Worm (Caenorhabditis elegans): ENCODE measurements around the gene nhr-221.

nhr-221 gene

DNA sequence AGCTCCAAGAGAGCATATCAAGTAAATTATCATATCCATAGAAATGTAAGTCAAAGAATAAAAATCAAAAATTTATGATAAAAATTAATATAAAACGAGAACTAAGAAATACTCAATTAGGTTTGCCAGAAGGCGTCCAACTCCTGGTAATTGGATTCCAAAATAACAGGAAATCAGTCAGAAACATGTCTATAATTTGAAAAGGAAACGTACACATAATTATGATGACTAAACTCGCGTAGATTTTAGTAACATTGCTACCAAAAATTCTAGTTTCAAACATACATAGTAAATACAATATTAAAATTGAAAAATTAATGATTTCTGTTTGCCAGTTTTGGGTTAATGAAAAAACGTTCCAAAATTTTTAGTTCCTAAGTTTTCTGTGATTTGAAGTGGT is 50.5 kb downstream of the nhr-221 start, which contains the start of gene srbc-33:
Gene srbc-33 (minus strand): TSS at position 101 of the 400 bp plus-strand sequence.
- TF ChIP-seq alr-1 (tag; optimal IDR thresholded peaks at IDR 0.05; ENCODE audit: borderline replicate concordance): no peak
- TF ChIP-seq fkh-8 (tag; optimal IDR thresholded peaks at IDR 0.05): peak; percentile 16
